Worm (Caenorhabditis elegans) whole organism, L2 larva: ENCODE measurements around the gene F40G12.4.

Source experiments
- R02D3.7 ChIP-seq: fragments of 150-350 bp; optimal IDR thresholded peaks from 2 replicates; lab custom pipeline; 2014; ENCODE audit warnings: missing biosample characterization, missing genetic modification characterization
- ceh-82 ChIP-seq: fragments of 150-350 bp; optimal IDR thresholded peaks from 2 replicates; lab custom pipeline; 2014; ENCODE audit warnings: missing biosample characterization, missing genetic modification characterization
- gmeb-1 ChIP-seq: fragments of 150-350 bp; optimal IDR thresholded peaks from 2 replicates; lab custom pipeline; 2014; ENCODE audit warnings: missing biosample characterization, missing genetic modification characterization
- nhr-11 ChIP-seq: fragments of 150-350 bp; optimal IDR thresholded peaks from 2 replicates; lab custom pipeline; 2014; ENCODE audit warnings: missing biosample characterization, missing genetic modification characterization
- unc-39 ChIP-seq: fragments of 150-350 bp; optimal IDR thresholded peaks from 2 replicates; lab custom pipeline; 2014; ENCODE audit warnings: missing biosample characterization, missing genetic modification characterization
- ztf-4 ChIP-seq: fragments of 150-350 bp; optimal IDR thresholded peaks from 2 replicates; lab custom pipeline; 2014; ENCODE audit warnings: missing biosample characterization, missing genetic modification characterization

ce11 chrV:14231656-14232055, 36.9 kb downstream of the F40G12.4 start:
- TF ChIP-seq gmeb-1 (tag; lab: Kevin White, UChicago) = no peak
- TF ChIP-seq R02D3.7 (tag; lab: Kevin White, UChicago) = no peak
- TF ChIP-seq ceh-82 (tag; lab: Kevin White, UChicago) = no peak
- no peak for TF ChIP-seq ztf-4 (tag; lab: Kevin White, UChicago)
- TF ChIP-seq unc-39 = no peak
- TF ChIP-seq nhr-11 (tag; lab: Kevin White, UChicago) = no peak
